Worm (Caenorhabditis elegans) whole organism, L4/young adult: ENCODE results near the gene sec-61.A.
"Not testable (repeated sequence)": the region's sequence is repeated elsewhere in the genome, so short reads cannot be mapped to it uniquely, and the experiment has no call there.

ENCODE experiments used
- W03F9.2 ChIP-seq: fragments of 150-350 bp; optimal IDR thresholded peaks from 2 replicates; lab custom pipeline; 2014; ENCODE audit warnings: missing biosample characterization, missing genetic modification characterization
- dao-5 ChIP-seq: sonication (generic microtip); optimal IDR thresholded peaks from 2 replicates; lab custom pipeline; 2016; ENCODE audit warnings: missing genotype, missing genetic modification characterization, moderate library complexity, missing compliant biosample characterization
- him-1 ChIP-seq: sonication (generic microtip); optimal IDR thresholded peaks from 2 replicates; lab custom pipeline; 2016; ENCODE audit warnings: missing genotype, missing genetic modification reagents, missing genetic modification characterization, missing compliant biosample characterization

Gene sec-61.A

ce11 chrIV:14792602-14793232 lies 32.3 kb downstream of the sec-61.A start, which contains the start of gene gdi-1:
TSS of gene gdi-1 (minus strand) at chrIV:14792887.
- no peak for TF ChIP-seq W03F9.2 (tag; lab: Kevin White, UChicago)
- TF ChIP-seq dao-5 = no peak
- TF ChIP-seq him-1 (tag; lab: Kevin White, UChicago) = no peak

- TF ChIP-seq dao-5 (no peak), him-1 (tag; lab: Kevin White, UChicago) (no peak), W03F9.2 (tag; lab: Kevin White, UChicago) (no peak)
These were observed 34.5 kb downstream of the sec-61.A start for ce11 chrIV:14790579-14790978.

ce11 chrIV:14786374-14787136 lies 38.5 kb downstream of the sec-61.A start, which contains the start of gene melo-1:
TSS of gene melo-1 (plus strand) at chrIV:14787031.
- TF ChIP-seq dao-5 = no peak
- TF ChIP-seq him-1 (tag; lab: Kevin White, UChicago) = peak; percentile 44

- no peak for TF ChIP-seq him-1 (tag; lab: Kevin White, UChicago)
- TF ChIP-seq W03F9.2 (tag; lab: Kevin White, UChicago) = no peak
- TF ChIP-seq dao-5 = no peak
These were observed 40.6 kb downstream of the sec-61.A start, which contains the start of gene nlp-56 for ce11 chrIV:14784481-14784880. TSS of gene nlp-56 (minus strand) at chrIV:14784737.

ce11 chrIV:14782211-14782610 lies 42.9 kb downstream of the sec-61.A start, which contains the start of gene Y57G11C.1130:
TSS of gene Y57G11C.1130 (plus strand) at chrIV:14782511.
- no peak for TF ChIP-seq W03F9.2 (tag; lab: Kevin White, UChicago)
- no peak for TF ChIP-seq dao-5
- TF ChIP-seq him-1 (tag; lab: Kevin White, UChicago) = no peak

ce11 chrIV:14781537-14781936 lies 43.5 kb downstream of the sec-61.A start, which contains the start of gene Y57G11C.8:
TSS of gene Y57G11C.8 (plus strand) at chrIV:14781837.
- TF ChIP-seq him-1 (tag; lab: Kevin White, UChicago) (no peak), W03F9.2 (tag; lab: Kevin White, UChicago) (no peak), dao-5 (no peak)

ce11 chrIV:14774454-14774853 lies 50.6 kb downstream of the sec-61.A start, which contains the start of gene Y57G11C.51:
TSS of gene Y57G11C.51 (minus strand) at chrIV:14774554.
- TF ChIP-seq W03F9.2 (tag; lab: Kevin White, UChicago); him-1 (tag; lab: Kevin White, UChicago); dao-5: not testable (repeated sequence)

- TF ChIP-seq dao-5 (no peak), W03F9.2 (tag; lab: Kevin White, UChicago) (no peak), him-1 (tag; lab: Kevin White, UChicago) (no peak)
These were observed 51.6 kb downstream of the sec-61.A start, which contains the start of gene Y57G11C.36 for ce11 chrIV:14773280-14774071. TSS of gene Y57G11C.36 (minus strand) at chrIV:14773781.
